Worm (Caenorhabditis elegans): ENCODE data around the gene C16C8.4.

C16C8.4 gene

DNA sequence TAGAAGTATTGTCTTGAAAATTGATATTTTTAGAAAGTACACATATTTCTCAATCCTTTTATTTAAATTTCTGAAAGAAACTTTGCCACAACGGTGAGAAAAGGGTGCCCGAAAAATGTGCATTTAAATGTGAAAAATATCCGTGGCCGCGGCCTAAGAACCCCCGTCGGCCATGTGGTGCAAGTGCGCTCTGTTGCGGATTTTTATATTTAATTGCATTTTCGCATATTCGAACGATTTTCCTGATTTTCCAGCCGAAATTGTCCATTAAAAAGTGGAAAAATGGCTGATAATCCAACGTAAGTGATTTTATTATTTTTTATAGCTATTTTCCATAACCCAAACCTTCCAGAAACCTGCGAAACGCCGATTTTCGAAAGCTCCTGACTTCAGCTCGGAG is 38.1 kb upstream of the C16C8.4 start, which contains the start of gene smu-2 (continued):
- no peak for TF ChIP-seq zim-3 (tag; optimal IDR thresholded peaks at IDR 0.05)
- TF ChIP-seq hlh-26 (GFP tag; conservative IDR thresholded peaks at IDR 0.05) = no peak
- TF ChIP-seq ceh-40 (GFP tag; IDR thresholded peaks at IDR 0.05) = no peak
- no peak for TF ChIP-seq pha-4 (tag; optimal IDR thresholded peaks at IDR 0.05)
- TF ChIP-seq mxl-1 (tag; optimal IDR thresholded peaks at IDR 0.05) = no peak
- no peak for TF ChIP-seq snpc-4 (GFP tag; optimal IDR thresholded peaks at IDR 0.05)
- peak in 1 of 4 experiments; percentile 23 for TF ChIP-seq snpc-4 (tag; optimal IDR thresholded peaks at IDR 0.05)
- TF ChIP-seq F39B2.1 (GFP tag; IDR thresholded peaks at IDR 0.05) = no peak
- peak; percentile 49; the same call in 1 of the 2 replicates for TF ChIP-seq hmg-1.2 (GFP tag; IDR thresholded peaks at IDR 0.05)
- TF ChIP-seq D2030.7 (GFP tag; IDR thresholded peaks at IDR 0.05) = 0 out of 2 replicates have a peak, but pooled peaks have one; percentile 15
- no peak for TF ChIP-seq Y56A3A.18 (GFP tag; IDR thresholded peaks at IDR 0.05)
- peak; percentile 51 for TF ChIP-seq him-1 (tag; optimal IDR thresholded peaks at IDR 0.05)
- TF ChIP-seq dpff-1 (tag; optimal IDR thresholded peaks at IDR 0.05) = no peak
- TF ChIP-seq rec-8 (tag; optimal IDR thresholded peaks at IDR 0.05) = peak; percentile 14 to 34
- TF ChIP-seq ekl-4 (GFP tag; IDR thresholded peaks at IDR 0.05) = no peak
- TF ChIP-seq nhr-80 (tag; optimal IDR thresholded peaks at IDR 0.05) = no peak
- no peak for TF ChIP-seq sdz-38 (tag; optimal IDR thresholded peaks at IDR 0.05)
- no peak for TF ChIP-seq F37B4.10 (GFP tag; IDR thresholded peaks at IDR 0.05)
- TF ChIP-seq mcd-1 (GFP tag; IDR thresholded peaks at IDR 0.05) = peak; percentile 97
- TF ChIP-seq T07F8.4 (tag; optimal IDR thresholded peaks at IDR 0.05) = no peak
- TF ChIP-seq ceh-58 (GFP tag; IDR thresholded peaks at IDR 0.05) = no peak
- TF ChIP-seq B0019.2 (GFP tag; conservative IDR thresholded peaks at IDR 0.05) = no peak
- TF ChIP-seq tbp1 (GFP tag; optimal IDR thresholded peaks at IDR 0.05) = peak; percentile 44
- no peak for TF ChIP-seq madf-3 (GFP tag; IDR thresholded peaks at IDR 0.05)
- peak; percentile 13 for TF ChIP-seq ztf-18 (tag; optimal IDR thresholded peaks at IDR 0.05)
- peak in 1 of 2 experiments; percentile 18 for TF ChIP-seq let-607 (tag; optimal IDR thresholded peaks at IDR 0.05)
- TF ChIP-seq bed-2 (GFP tag; IDR thresholded peaks at IDR 0.05) = no peak

DNA sequence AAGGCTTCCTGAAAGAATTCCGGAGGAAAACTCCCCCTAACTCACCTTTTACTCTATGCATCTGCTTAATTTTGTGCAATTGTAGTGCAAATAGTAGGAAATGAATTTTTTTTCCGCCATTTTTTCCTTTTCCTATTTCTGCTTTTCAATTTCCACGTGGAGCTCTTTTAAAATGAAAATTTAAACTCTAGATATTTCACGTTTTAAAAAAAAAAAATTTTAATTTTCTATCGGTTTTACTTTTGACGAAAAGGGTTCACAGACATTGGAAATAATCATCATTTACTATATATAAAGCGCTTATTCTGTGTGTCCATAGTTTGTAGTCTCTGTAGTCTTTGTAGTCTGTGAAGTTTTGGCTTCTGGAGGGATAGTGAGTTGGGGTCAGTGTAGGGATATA is 37.4 kb upstream of the C16C8.4 start, which contains the start of gene Y49F6B.8:
TSS of gene Y49F6B.8 (minus strand) at position 101 of the 400 bp plus-strand sequence.
- TF ChIP-seq attf-6 (GFP tag; IDR thresholded peaks at IDR 0.05) (no peak), nfya-1 (tag; optimal IDR thresholded peaks at IDR 0.05; ENCODE audit: borderline replicate concordance, insufficient read depth) (no peak), attf-3 (GFP tag; conservative IDR thresholded peaks at IDR 0.05) (no peak), cebp-2 (GFP tag; IDR thresholded peaks at IDR 0.05) (no peak), F57A8.1 (GFP tag; optimal IDR thresholded peaks at IDR 0.05) (no peak), C17E4.6 (GFP tag; IDR thresholded peaks at IDR 0.05) (no peak)

DNA sequence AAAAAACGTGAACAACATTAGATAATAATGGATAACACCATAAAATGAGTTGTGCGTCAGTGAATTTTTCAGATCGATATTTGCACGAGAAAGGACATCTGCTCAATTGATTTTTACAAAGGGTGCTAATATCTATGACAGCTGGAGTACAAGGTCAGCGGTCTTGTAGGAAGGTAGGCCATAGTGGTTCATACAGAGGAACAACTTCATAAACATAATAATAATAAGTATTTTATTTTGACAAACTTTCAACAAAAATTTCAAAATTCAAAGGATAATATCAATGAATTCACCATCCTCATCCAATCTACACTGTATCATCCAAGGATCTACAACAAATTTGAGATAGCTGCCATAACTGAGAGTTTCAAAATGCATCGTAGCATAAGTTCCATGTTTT is 33.0 kb upstream of the C16C8.4 start, which contains the start of gene fbxb-104:
TSS of gene fbxb-104 (minus strand) at position 101 of the 400 bp plus-strand sequence.
- TF ChIP-seq snpc-1.1 (tag; optimal IDR thresholded peaks at IDR 0.05; ENCODE audit: insufficient read depth) = no peak
- TF ChIP-seq zfh-2 (GFP tag; conservative IDR thresholded peaks at IDR 0.05) = no peak

ce11 chrII:3476536-3476935 is 32.4 kb upstream of the C16C8.4 start:
- no peak for TF ChIP-seq mel-28 (tag; optimal IDR thresholded peaks at IDR 0.05; ENCODE audit: borderline replicate concordance)
- no peak for TF ChIP-seq lir-1 (GFP tag; conservative IDR thresholded peaks at IDR 0.05)
- no peak for TF ChIP-seq Y67H2A.10 (GFP tag; conservative IDR thresholded peaks at IDR 0.05)
- TF ChIP-seq bed-1 (GFP tag; IDR thresholded peaks at IDR 0.05) = no peak
- TF ChIP-seq mxl-1 (tag; optimal IDR thresholded peaks at IDR 0.05) = no peak
- TF ChIP-seq F10E7.11 (tag; optimal IDR thresholded peaks at IDR 0.05) = no peak
- TF ChIP-seq F49E8.2 (tag; optimal IDR thresholded peaks at IDR 0.05; ENCODE audit: insufficient read depth) = no peak
- TF ChIP-seq die-1 (tag; optimal IDR thresholded peaks at IDR 0.05) = no peak
- TF ChIP-seq lin-40 (tag; optimal IDR thresholded peaks at IDR 0.05) = no peak
- no peak for TF ChIP-seq ceh-58 (GFP tag; IDR thresholded peaks at IDR 0.05)
- TF ChIP-seq snpc-1.1 (tag; optimal IDR thresholded peaks at IDR 0.05; ENCODE audit: insufficient read depth) = no peak
- TF ChIP-seq tlf-1 (GFP tag; optimal IDR thresholded peaks at IDR 0.05) = no peak
